Fruit fly (Drosophila melanogaster): Measurements from ENCODE around the gene CG31674.
A peak's percentile ranks its signal among the peaks of the same experiment; 100 is the strongest.

CG31674 gene

dm6 chr2L:20793881-20794280 is 37.2 kb upstream of the CG31674 start (continued):
- TF ChIP-seq bbx (GFP tag; IDR thresholded peaks at IDR 0.05; ENCODE audit: partially characterized antibody) (peak; percentile 54), CG12744 (GFP tag; optimal IDR thresholded peaks at IDR 0.05) (no peak), CG12071 (GFP tag; optimal IDR thresholded peaks at IDR 0.05) (peak; percentile 30), Mes4 (GFP tag; optimal IDR thresholded peaks at IDR 0.05) (no peak), Stat92E (GFP tag; optimal IDR thresholded peaks at IDR 0.05) (no peak), Vsx1 (GFP tag; optimal IDR thresholded peaks at IDR 0.05) (no peak), Dref (GFP tag; IDR thresholded peaks at IDR 0.05) (no peak), CG11695 (GFP tag; IDR thresholded peaks at IDR 0.05) (no peak), CG5180 (GFP tag; optimal IDR thresholded peaks at IDR 0.05) (peak; percentile 7), Ada2b (GFP tag; IDR thresholded peaks at IDR 0.05) (no peak), ranshi (GFP tag; IDR thresholded peaks at IDR 0.05) (no peak), CG8388 (GFP tag; optimal IDR thresholded peaks at IDR 0.05) (no peak), CG3847 (GFP tag; IDR thresholded peaks at IDR 0.05) (no peak), zen2 (GFP tag; IDR thresholded peaks at IDR 0.05; ENCODE audit: partially characterized antibody) (no peak), dan (GFP tag; IDR thresholded peaks at IDR 0.05) (no peak), NfI (GFP tag; optimal IDR thresholded peaks at IDR 0.05) (no peak), sc (optimal IDR thresholded peaks at IDR 0.05) (no peak), sc (GFP tag; optimal IDR thresholded peaks at IDR 0.05) (no peak), CG14441 (GFP tag; IDR thresholded peaks at IDR 0.05) (no peak), CG7963 (GFP tag; IDR thresholded peaks at IDR 0.05; ENCODE audit: partially characterized antibody) (no peak), trh (GFP tag; optimal IDR thresholded peaks at IDR 0.05) (no peak), esg (GFP tag; conservative IDR thresholded peaks at IDR 0.05) (no peak), CG11398 (GFP tag; optimal IDR thresholded peaks at IDR 0.05) (peak; percentile 25), CG6813 (GFP tag; optimal IDR thresholded peaks at IDR 0.05) (no peak), Gsc (GFP tag; IDR thresholded peaks at IDR 0.05) (no peak), eyg (GFP tag; optimal IDR thresholded peaks at IDR 0.05) (no peak), CG9609 (GFP tag; optimal IDR thresholded peaks at IDR 0.05) (no peak), CG17912 (GFP tag; optimal IDR thresholded peaks at IDR 0.05) (no peak), BEAF-32 (GFP tag; optimal IDR thresholded peaks at IDR 0.05) (peak; percentile 31), mirr (GFP tag; optimal IDR thresholded peaks at IDR 0.05) (no peak), z (GFP tag; IDR thresholded peaks at IDR 0.05) (peak; percentile 78), wor (GFP tag; IDR thresholded peaks at IDR 0.05) (no peak), lilli (GFP tag; optimal IDR thresholded peaks at IDR 0.05) (no peak), CG6791 (GFP tag; IDR thresholded peaks at IDR 0.05; ENCODE audit: partially characterized antibody) (no peak), CG9817 (tag; optimal IDR thresholded peaks at IDR 0.05) (no peak), bsh (GFP tag; optimal IDR thresholded peaks at IDR 0.05) (no peak), kay (GFP tag; optimal IDR thresholded peaks at IDR 0.05) (peak; percentile 47), fu2 (GFP tag; optimal IDR thresholded peaks at IDR 0.05) (no peak), CG31365 (tag; optimal IDR thresholded peaks at IDR 0.05) (no peak), Dek (tag; optimal IDR thresholded peaks at IDR 0.05) (no peak), Opbp (GFP tag; IDR thresholded peaks at IDR 0.05; ENCODE audit: partially characterized antibody) (no peak), nom (GFP tag; optimal IDR thresholded peaks at IDR 0.05) (peak; percentile 40), cato (GFP tag; optimal IDR thresholded peaks at IDR 0.05; ENCODE audit: borderline replicate concordance) (no peak), CG12942 (GFP tag; optimal IDR thresholded peaks at IDR 0.05) (no peak), bowl (GFP tag; IDR thresholded peaks at IDR 0.05) (no peak), croc (GFP tag; conservative IDR thresholded peaks at IDR 0.05) (no peak), unpg (GFP tag; optimal IDR thresholded peaks at IDR 0.05) (no peak), CG16779 (GFP tag; IDR thresholded peaks at IDR 0.05) (peak; percentile 70), prd (optimal IDR thresholded peaks at IDR 0.05) (no peak), prd (GFP tag; IDR thresholded peaks at IDR 0.05) (no peak), MBD-R2 (GFP tag; IDR thresholded peaks at IDR 0.05) (peak; percentile 21; the same call in 1 of the 2 replicates)

Measured in whole organism, embryonic.